Fruit fly (Drosophila melanogaster): ENCODE results near the gene bnk.

The bnk gene

DNA sequence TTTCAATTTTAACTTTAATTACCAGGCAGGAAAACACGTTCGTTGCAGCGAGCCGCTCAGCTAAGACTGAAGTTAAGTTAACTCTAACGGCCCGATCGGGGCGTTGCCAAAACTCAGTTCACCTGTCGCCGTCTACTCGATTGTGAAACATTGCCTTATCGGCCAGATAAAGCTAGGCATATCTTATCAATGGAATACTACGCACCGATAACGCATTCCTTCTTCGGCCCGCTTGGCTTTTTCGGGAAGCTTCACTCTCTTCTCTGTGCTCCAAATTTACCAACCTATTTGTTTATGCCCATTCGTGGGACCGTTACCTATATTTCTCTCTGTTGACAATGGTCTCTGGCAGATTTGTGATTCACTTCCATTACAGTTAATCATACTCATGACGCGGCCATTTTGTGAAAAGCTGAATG is 2.5 kb downstream of the bnk start, which contains the start of gene mesh (continued):
- TF ChIP-seq GATAe (GFP tag; conservative IDR thresholded peaks at IDR 0.05) (peak; percentile 97), CG6272 (GFP tag; IDR thresholded peaks at IDR 0.05) (no peak), lab (GFP tag; optimal IDR thresholded peaks at IDR 0.05) (peak; percentile 65), CG16863 (GFP tag; optimal IDR thresholded peaks at IDR 0.05) (no peak), her (GFP tag; optimal IDR thresholded peaks at IDR 0.05) (no peak), caup (GFP tag; optimal IDR thresholded peaks at IDR 0.05; ENCODE audit: severe bottlenecking) (peak; percentile 26), CG34376 (GFP tag; optimal IDR thresholded peaks at IDR 0.05) (peak; percentile 58), Pdp1 (GFP tag; optimal IDR thresholded peaks at IDR 0.05) (peak in 1 of 2 experiments; percentile 56), CG4617 (GFP tag; optimal IDR thresholded peaks at IDR 0.05; ENCODE audit: borderline replicate concordance) (no peak), CG1529 (GFP tag; optimal IDR thresholded peaks at IDR 0.05) (no peak), hkb (optimal IDR thresholded peaks at IDR 0.05) (no peak), hkb (GFP tag; IDR thresholded peaks at IDR 0.05) (no peak), CG10543 (GFP tag; optimal IDR thresholded peaks at IDR 0.05) (peak; percentile 69), CG43689 (GFP tag; IDR thresholded peaks at IDR 0.05) (no peak), Sox100B (GFP tag; optimal IDR thresholded peaks at IDR 0.05) (no peak), D (optimal IDR thresholded peaks at IDR 0.05) (no peak), D (GFP tag; optimal IDR thresholded peaks at IDR 0.05) (no peak), CG14014 (GFP tag; IDR thresholded peaks at IDR 0.05) (no peak), CG4328 (GFP tag; optimal IDR thresholded peaks at IDR 0.05) (no peak), CG34422 (GFP tag; IDR thresholded peaks at IDR 0.05) (no peak), HmgZ (tag; optimal IDR thresholded peaks at IDR 0.05) (peak; percentile 39), CG16815 (GFP tag; optimal IDR thresholded peaks at IDR 0.05) (no peak), ssp (GFP tag; IDR thresholded peaks at IDR 0.05) (no peak), CG4820 (GFP tag; optimal IDR thresholded peaks at IDR 0.05) (no peak), CG12155 (GFP tag; optimal IDR thresholded peaks at IDR 0.05) (no peak), CG13894 (tag; optimal IDR thresholded peaks at IDR 0.05) (no peak), CG5953 (GFP tag; IDR thresholded peaks at IDR 0.05) (0 out of 2 replicates have a peak, but pooled peaks have one; percentile 26), bbx (GFP tag; IDR thresholded peaks at IDR 0.05; ENCODE audit: partially characterized antibody) (no peak), fu2 (GFP tag; optimal IDR thresholded peaks at IDR 0.05) (no peak), CG11504 (tag; optimal IDR thresholded peaks at IDR 0.05) (no peak), Hmr (GFP tag; optimal IDR thresholded peaks at IDR 0.05) (peak; percentile 1), sd (tag; optimal IDR thresholded peaks at IDR 0.05) (peak; percentile 97), ATbp (GFP tag; optimal IDR thresholded peaks at IDR 0.05) (peak; percentile 19)

- peak; percentile 6 for TF ChIP-seq CG2678 (tag; optimal IDR thresholded peaks at IDR 0.05)
- peak; percentile 38; the same call in 1 of the 3 replicates for TF ChIP-seq ci (GFP tag; IDR thresholded peaks at IDR 0.05)
- TF ChIP-seq Deaf1 (tag; optimal IDR thresholded peaks at IDR 0.05): peak; percentile 21
- no peak for TF ChIP-seq zen (tag; optimal IDR thresholded peaks at IDR 0.05)
- TF ChIP-seq fd64A (GFP tag; optimal IDR thresholded peaks at IDR 0.05): no peak
- TF ChIP-seq rib (GFP tag; IDR thresholded peaks at IDR 0.05): 0 out of 2 replicates have a peak, but pooled peaks have one; percentile 32
- TF ChIP-seq lab (GFP tag; optimal IDR thresholded peaks at IDR 0.05): peak; percentile 12
- TF ChIP-seq CG2199 (GFP tag; IDR thresholded peaks at IDR 0.05): no peak
- TF ChIP-seq BtbVII (GFP tag; optimal IDR thresholded peaks at IDR 0.05): peak; percentile 41
- TF ChIP-seq CG3065 (GFP tag; optimal IDR thresholded peaks at IDR 0.05): peak; percentile 55
- no peak for TF ChIP-seq CG18764 (GFP tag; optimal IDR thresholded peaks at IDR 0.05)
- TF ChIP-seq Bteb2 (GFP tag; optimal IDR thresholded peaks at IDR 0.05): no peak
- peak; percentile 69 for TF ChIP-seq grn (GFP tag; optimal IDR thresholded peaks at IDR 0.05)
- peak; percentile 45 for TF ChIP-seq Nf-YC (tag; optimal IDR thresholded peaks at IDR 0.05)
- no peak for TF ChIP-seq az2 (GFP tag; optimal IDR thresholded peaks at IDR 0.05)
- TF ChIP-seq tll (GFP tag; optimal IDR thresholded peaks at IDR 0.05): no peak
- TF ChIP-seq bbx (GFP tag; IDR thresholded peaks at IDR 0.05; ENCODE audit: partially characterized antibody): no peak
- peak; percentile 0 for TF ChIP-seq caup (GFP tag; optimal IDR thresholded peaks at IDR 0.05; ENCODE audit: severe bottlenecking)
- no peak for TF ChIP-seq CG6791 (GFP tag; IDR thresholded peaks at IDR 0.05; ENCODE audit: partially characterized antibody)
- no peak for TF ChIP-seq E2f2 (GFP tag; IDR thresholded peaks at IDR 0.05)
- TF ChIP-seq chm (GFP tag; IDR thresholded peaks at IDR 0.05): no peak
- no peak for TF ChIP-seq disco-r (GFP tag; optimal IDR thresholded peaks at IDR 0.05)
Observed at dm6 chr3R:31196731-31197130, 3.6 kb downstream of the bnk start, which contains the start of gene CG1544. CG1544 (plus strand) TSS chr3R:31196916.
